Worm (Caenorhabditis elegans) whole organism, L3 larva: ENCODE results near the gene D1086.2.

Source experiments
- ZK546.5 ChIP-seq: sonication (generic microtip); optimal IDR thresholded peaks from 2 replicates; lab custom pipeline; 2017; ENCODE audit warnings: missing biosample characterization, missing genetic modification characterization
- aly-2 ChIP-seq: fragments of 150-350 bp; optimal IDR thresholded peaks from 2 replicates; lab custom pipeline; 2014; ENCODE audit warnings: missing biosample characterization, missing genetic modification characterization
- ama-1 ChIP-seq: fragments of 150-350 bp; optimal IDR thresholded peaks from 2 replicates; lab custom pipeline; 2018
- ceh-16 ChIP-seq: sonication (generic microtip); optimal IDR thresholded peaks from 2 replicates; lab custom pipeline; 2017; ENCODE audit warnings: missing biosample characterization, missing genetic modification characterization
- ceh-82 ChIP-seq: fragments of 150-350 bp; optimal IDR thresholded peaks from 2 replicates; lab custom pipeline; 2014; ENCODE audit warnings: missing biosample characterization, missing genetic modification characterization
- ceh-9 ChIP-seq: sonication (generic microtip); optimal IDR thresholded peaks from 2 replicates; lab custom pipeline; 2018; ENCODE audit warnings: missing biosample characterization, missing genetic modification characterization
- daf-12 ChIP-seq: fragments of 150-350 bp; optimal IDR thresholded peaks from 2 replicates; lab custom pipeline; 2014; ENCODE audit warnings: missing biosample characterization, missing genetic modification reagents, missing genetic modification characterization
- egl-27 ChIP-seq: sonication (generic microtip); optimal IDR thresholded peaks from 4 replicates; lab custom pipeline; 2017; ENCODE audit warnings: missing biosample characterization, missing genetic modification reagents, missing genetic modification characterization
- egl-5 ChIP-seq: fragments of 150-350 bp; optimal IDR thresholded peaks from 2 replicates; lab custom pipeline; 2017; ENCODE audit warnings: missing biosample characterization, missing genetic modification reagents, missing genetic modification characterization, inconsistent platforms
- elt-1 ChIP-seq: fragments of 150-350 bp; optimal IDR thresholded peaks from 2 replicates; lab custom pipeline; 2014; ENCODE audit warnings: missing biosample characterization, missing genetic modification characterization
- elt-2 ChIP-seq: sonication (generic microtip); optimal IDR thresholded peaks from 2 replicates; lab custom pipeline; 2016; ENCODE audit warnings: missing genetic modification reagents, mild to moderate bottlenecking, missing genetic modification characterization, missing compliant biosample characterization
- eor-1 ChIP-seq, 2 experiments: fragments of 150-350 bp; optimal IDR thresholded peaks; 2 replicates each; lab custom pipeline; 2014 to 2018; ENCODE audit warnings: missing biosample characterization in 2 of 2, missing genetic modification characterization in 2 of 2
- fkh-10 ChIP-seq: sonication (generic microtip); optimal IDR thresholded peaks from 2 replicates; lab custom pipeline; 2017; ENCODE audit warnings: missing biosample characterization, missing genetic modification reagents, missing genetic modification characterization
- fkh-2 ChIP-seq: fragments of 150-350 bp; optimal IDR thresholded peaks from 2 replicates; lab custom pipeline; 2014; ENCODE audit warnings: missing biosample characterization, missing genetic modification reagents, missing genetic modification characterization
- fos-1 ChIP-seq: fragments of 150-350 bp; optimal IDR thresholded peaks from 2 replicates; lab custom pipeline; 2014; ENCODE audit warnings: missing biosample characterization, missing genetic modification characterization
- hmg-11 ChIP-seq: sonication (generic microtip); optimal IDR thresholded peaks from 2 replicates; lab custom pipeline; 2016; ENCODE audit warnings: missing genetic modification characterization, missing compliant biosample characterization
- lsy-12 ChIP-seq: sonication (generic microtip); optimal IDR thresholded peaks from 2 replicates; lab custom pipeline; 2016; ENCODE audit warnings: mild to moderate bottlenecking, missing genetic modification characterization, missing compliant biosample characterization
- mdl-1 ChIP-seq: fragments of 150-350 bp; optimal IDR thresholded peaks from 2 replicates; lab custom pipeline; 2014; ENCODE audit warnings: missing biosample characterization, missing genetic modification characterization
- mml-1 ChIP-seq: fragments of 150-350 bp; sonication (generic microtip); optimal IDR thresholded peaks from 3 replicates; lab custom pipeline; 2014; ENCODE audit warnings: missing biosample characterization, missing genetic modification characterization
- nfya-1 ChIP-seq: sonication (generic microtip); optimal IDR thresholded peaks from 2 replicates; lab custom pipeline; 2017; ENCODE audit warnings: missing genetic modification characterization, mild to moderate bottlenecking, missing compliant biosample characterization, antibody characterized with exemption, moderate library complexity; ENCODE audit not compliant: insufficient read depth
- nhr-11 ChIP-seq: fragments of 150-350 bp; optimal IDR thresholded peaks from 2 replicates; lab custom pipeline; 2014; ENCODE audit warnings: missing biosample characterization, missing genetic modification characterization
- nhr-23 ChIP-seq: fragments of 150-350 bp; optimal IDR thresholded peaks from 2 replicates; lab custom pipeline; 2014; ENCODE audit warnings: missing biosample characterization, missing genetic modification reagents, missing genetic modification characterization
- nhr-237 ChIP-seq: fragments of 150-350 bp; optimal IDR thresholded peaks from 2 replicates; lab custom pipeline; 2014; ENCODE audit warnings: missing biosample characterization, missing genetic modification characterization
- nhr-43 ChIP-seq: sonication (generic microtip); optimal IDR thresholded peaks from 2 replicates; lab custom pipeline; 2016; ENCODE audit warnings: mild to moderate bottlenecking, missing genetic modification characterization, missing compliant biosample characterization; ENCODE audit not compliant: poor library complexity, severe bottlenecking
- nhr-76 ChIP-seq: fragments of 150-350 bp; sonication (generic microtip); optimal IDR thresholded peaks from 5 replicates; lab custom pipeline; 2014; ENCODE audit warnings: missing biosample characterization, missing genetic modification characterization
- pha-4 ChIP-seq: fragments of 150-350 bp; optimal IDR thresholded peaks from 2 replicates; lab custom pipeline; 2014; ENCODE audit warnings: missing biosample characterization, missing genetic modification reagents, missing genetic modification characterization
- pqm-1 ChIP-seq: fragments of 150-350 bp; optimal IDR thresholded peaks from 2 replicates; lab custom pipeline; 2017; ENCODE audit warnings: missing biosample characterization, missing genetic modification characterization, inconsistent platforms
- sea-2 ChIP-seq: fragments of 150-350 bp; sonication (generic microtip); optimal IDR thresholded peaks from 4 replicates; lab custom pipeline; 2014; ENCODE audit warnings: missing biosample characterization, missing genetic modification reagents, missing genetic modification characterization
- skn-1 ChIP-seq: fragments of 150-350 bp; optimal IDR thresholded peaks from 2 replicates; lab custom pipeline; 2014; ENCODE audit warnings: missing biosample characterization, missing genetic modification characterization
- tbx-2 ChIP-seq: sonication (generic microtip); optimal IDR thresholded peaks from 2 replicates; lab custom pipeline; 2016; ENCODE audit warnings: mild to moderate bottlenecking, missing genetic modification characterization, missing compliant biosample characterization
- unc-39 ChIP-seq: sonication (generic microtip); optimal IDR thresholded peaks from 4 replicates; lab custom pipeline; 2017; ENCODE audit warnings: missing biosample characterization, missing genetic modification characterization
- zag-1 ChIP-seq: fragments of 150-350 bp; optimal IDR thresholded peaks from 2 replicates; lab custom pipeline; 2014; ENCODE audit warnings: missing biosample characterization, missing genetic modification characterization
- ztf-11 ChIP-seq: fragments of 150-350 bp; optimal IDR thresholded peaks from 2 replicates; lab custom pipeline; 2014; ENCODE audit warnings: missing biosample characterization, missing genetic modification characterization

D1086.2 gene

ce11 chrV:14083970-14084369, 14.5 kb downstream of the D1086.2 start, which contains the start of gene D1086.7:
TSS of gene D1086.7 (plus strand) at chrV:14084270.
- TF ChIP-seq elt-2 (tag; lab: Kevin White, UChicago) (no peak), nhr-43 (tag; lab: Kevin White, UChicago) (no peak), zag-1 (no peak), mdl-1 (no peak), ceh-82 (tag; lab: Kevin White, UChicago) (no peak), ama-1 (lab: Kevin White, UChicago) (no peak), mml-1 (tag; lab: Kevin White, UChicago) (no peak), ceh-16 (tag; lab: Kevin White, UChicago) (no peak), egl-5 (tag; lab: Kevin White, UChicago) (no peak), lsy-12 (no peak), nhr-76 (tag; lab: Kevin White, UChicago) (no peak), nfya-1 (tag; lab: Kevin White, UChicago) (no peak), nhr-237 (tag; lab: Kevin White, UChicago) (no peak), daf-12 (tag; lab: Kevin White, UChicago) (no peak)

ce11 chrV:14082453-14082852, 16.0 kb downstream of the D1086.2 start, which contains the start of gene D1086.10:
TSS of gene D1086.10 (plus strand) at chrV:14082753.
- TF ChIP-seq sea-2 (GFP tag; lab: Kevin White, UChicago) (no peak), skn-1 (tag; lab: Kevin White, UChicago) (no peak), fkh-2 (tag; lab: Kevin White, UChicago) (no peak)

ce11 chrV:14079501-14079900, 19.0 kb downstream of the D1086.2 start, which contains the start of gene D1086.6:
TSS of gene D1086.6 (plus strand) at chrV:14079801.
- TF ChIP-seq fkh-2 (tag; lab: Kevin White, UChicago) (no peak), ztf-11 (tag; lab: Kevin White, UChicago) (no peak), nfya-1 (tag; lab: Kevin White, UChicago) (no peak), ZK546.5 (no peak), zag-1 (no peak), egl-5 (tag; lab: Kevin White, UChicago) (no peak), tbx-2 (tag; lab: Kevin White, UChicago) (no peak), nhr-23 (no peak), nhr-43 (tag; lab: Kevin White, UChicago) (no peak), fkh-10 (no peak), unc-39 (tag; lab: Kevin White, UChicago) (no peak), eor-1 (tag; optimal IDR thresholded peaks at IDR 0.05; lab: Kevin White, UChicago) (no peak), pqm-1 (no peak), hmg-11 (tag; lab: Kevin White, UChicago) (no peak), daf-12 (tag; lab: Kevin White, UChicago) (no peak), fos-1 (tag; lab: Kevin White, UChicago) (no peak)

ce11 chrV:14074160-14074559, 24.3 kb downstream of the D1086.2 start, which contains the start of gene D1086.11:
TSS of gene D1086.11 (plus strand) at chrV:14074460.
- TF ChIP-seq mml-1 (tag; lab: Kevin White, UChicago) (no peak), ceh-82 (tag; lab: Kevin White, UChicago) (no peak)

ce11 chrV:14069899-14070298, 28.6 kb downstream of the D1086.2 start:
- TF ChIP-seq ama-1 (lab: Kevin White, UChicago) = no peak

ce11 chrV:14067816-14068296, 30.6 kb downstream of the D1086.2 start, which contains the start of gene D1086.17:
TSS of gene D1086.17 (plus strand) at chrV:14067866.
- no peak for TF ChIP-seq pha-4 (tag; lab: Kevin White, UChicago)
- TF ChIP-seq nhr-23 = no peak
- no peak for TF ChIP-seq nhr-237 (tag; lab: Kevin White, UChicago)
- no peak for TF ChIP-seq nhr-11 (tag; lab: Kevin White, UChicago)
- TF ChIP-seq aly-2 (tag; lab: Kevin White, UChicago) = no peak
- TF ChIP-seq nhr-76 (tag; lab: Kevin White, UChicago) = no peak
- no peak for TF ChIP-seq mml-1 (tag; lab: Kevin White, UChicago)
- TF ChIP-seq unc-39 (tag; lab: Kevin White, UChicago) = no peak
- no peak for TF ChIP-seq fos-1 (tag; lab: Kevin White, UChicago)
- TF ChIP-seq ceh-9 = no peak
- TF ChIP-seq egl-27 (tag; lab: Kevin White, UChicago) = no peak
- TF ChIP-seq elt-1 (tag; lab: Kevin White, UChicago) = no peak
- TF ChIP-seq ZK546.5 = no peak
